Fruit fly (Drosophila melanogaster): ENCODE measurements around the gene Ir75d.

Gene Ir75d

DNA sequence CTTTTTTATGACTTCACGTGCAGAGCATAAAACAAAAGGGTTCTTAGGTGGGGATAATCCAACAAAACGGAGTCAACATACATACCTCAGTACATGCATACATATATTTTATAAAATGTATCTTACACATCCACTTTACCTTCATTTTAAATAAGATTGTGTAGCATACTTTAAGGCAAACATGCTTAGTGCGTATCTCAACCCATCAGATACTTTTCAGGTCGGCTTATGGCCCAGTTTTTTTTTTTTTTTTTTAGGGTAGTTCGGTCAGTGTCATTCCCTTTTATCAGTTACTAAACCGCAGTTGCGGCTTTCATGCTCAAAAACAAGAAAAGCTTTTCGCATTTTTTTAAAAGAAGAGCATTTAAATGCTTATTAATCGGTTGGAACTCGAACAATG is 19.0 kb downstream of the Ir75d start, which contains the start of gene NijB:
NijB (plus strand) TSS at position 398 of the 400 bp plus-strand sequence.
- TF ChIP-seq Eip78C (GFP tag) (no peak), esn (GFP tag; optimal IDR thresholded peaks at IDR 0.05) (no peak), Met (GFP tag; optimal IDR thresholded peaks at IDR 0.05) (no peak), CG3919 (GFP tag; optimal IDR thresholded peaks at IDR 0.05) (no peak), vri (GFP tag; optimal IDR thresholded peaks at IDR 0.05) (peak; percentile 56), fd85E (GFP tag; optimal IDR thresholded peaks at IDR 0.05) (no peak), topi (GFP tag; optimal IDR thresholded peaks at IDR 0.05) (no peak), CG1621 (tag; optimal IDR thresholded peaks at IDR 0.05) (no peak), Gug (GFP tag; IDR thresholded peaks at IDR 0.05) (no peak), CG32006 (GFP tag; optimal IDR thresholded peaks at IDR 0.05) (no peak), Blimp-1 (GFP tag; optimal IDR thresholded peaks at IDR 0.05) (no peak), CG8319 (GFP tag; optimal IDR thresholded peaks at IDR 0.05) (no peak), Eip75B (GFP tag; optimal IDR thresholded peaks at IDR 0.05) (peak; percentile 88), CG11902 (GFP tag; optimal IDR thresholded peaks at IDR 0.05) (no peak), CG10669 (GFP tag; optimal IDR thresholded peaks at IDR 0.05) (no peak), Ets96B (tag; optimal IDR thresholded peaks at IDR 0.05) (no peak), Hr39 (GFP tag; optimal IDR thresholded peaks at IDR 0.05) (no peak), OdsH (GFP tag; optimal IDR thresholded peaks at IDR 0.05) (peak; percentile 7), spab (GFP tag; optimal IDR thresholded peaks at IDR 0.05) (no peak), Sox15 (GFP tag; optimal IDR thresholded peaks at IDR 0.05) (no peak), svp (GFP tag) (peak; percentile 69), ss (GFP tag; optimal IDR thresholded peaks at IDR 0.05) (peak in 1 of 2 experiments; percentile 0), CG6792 (GFP tag; optimal IDR thresholded peaks at IDR 0.05) (no peak), CG15336 (GFP tag; IDR thresholded peaks at IDR 0.05) (no peak), Smox (GFP tag; optimal IDR thresholded peaks at IDR 0.05) (no peak), CG34406 (GFP tag; optimal IDR thresholded peaks at IDR 0.05) (no peak), achi (GFP tag; optimal IDR thresholded peaks at IDR 0.05) (no peak)

DNA sequence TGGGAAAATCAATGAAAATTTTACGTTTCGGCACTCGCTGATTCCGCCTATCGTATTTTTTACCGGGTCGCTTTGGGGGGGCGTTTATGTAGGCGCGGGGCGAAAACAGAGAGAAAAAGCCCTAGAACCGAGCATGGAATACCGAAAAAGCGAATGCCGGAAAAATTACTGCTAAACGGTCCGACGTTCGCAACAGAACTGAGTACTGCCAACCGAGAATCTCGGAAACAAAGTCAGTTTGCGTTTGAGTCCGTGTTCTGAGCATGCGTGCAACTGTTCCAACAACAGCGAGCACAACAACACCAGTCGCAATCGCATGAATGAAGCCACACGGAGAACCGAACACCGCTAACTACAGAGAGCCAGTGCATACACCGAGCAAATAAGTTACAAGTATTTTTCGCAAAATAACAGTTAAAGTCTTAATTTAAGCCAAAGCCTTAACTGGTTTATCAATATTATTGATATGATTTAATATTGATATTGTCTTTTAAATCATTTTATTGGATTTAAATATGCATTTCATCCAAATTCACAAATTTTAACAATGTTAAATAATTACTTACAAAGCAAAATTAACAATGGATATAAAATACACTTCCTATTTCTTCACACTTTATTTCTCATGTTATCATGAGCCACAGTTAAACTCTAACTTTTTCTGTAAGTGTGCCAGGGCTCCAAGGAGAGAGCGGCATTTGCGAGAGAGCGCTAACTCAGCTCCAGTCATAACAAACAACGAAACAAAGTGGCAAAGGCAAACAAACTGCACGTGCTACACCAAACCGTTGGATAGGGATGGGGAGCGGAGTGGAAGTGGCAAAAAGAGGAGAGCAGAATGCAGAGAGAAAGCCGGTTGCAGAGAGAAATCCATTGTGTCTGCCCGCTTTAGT is 20.5 kb downstream of the Ir75d start, which contains the start of gene CG3961:
CG3961 (minus strand) TSS at position 201 of the 893 bp plus-strand sequence.
- TF ChIP-seq CG10631 (GFP tag; optimal IDR thresholded peaks at IDR 0.05) (peak; percentile 99), CG32006 (GFP tag; optimal IDR thresholded peaks at IDR 0.05) (peak; percentile 100), CG3032 (tag; optimal IDR thresholded peaks at IDR 0.05) (peak; percentile 99), Lpt (GFP tag; optimal IDR thresholded peaks at IDR 0.05) (peak; percentile 98), Sox102F (GFP tag; optimal IDR thresholded peaks at IDR 0.05) (peak; percentile 97), CG8632 (GFP tag; optimal IDR thresholded peaks at IDR 0.05) (peak; percentile 99), OdsH (GFP tag; optimal IDR thresholded peaks at IDR 0.05) (peak; percentile 99), CG11902 (GFP tag; optimal IDR thresholded peaks at IDR 0.05) (peak; percentile 93), Gug (GFP tag; IDR thresholded peaks at IDR 0.05) (peak; percentile 94), CG6163 (GFP tag; IDR thresholded peaks at IDR 0.05) (peak; percentile 89), CG15336 (GFP tag; IDR thresholded peaks at IDR 0.05) (peak; percentile 98), salr (GFP tag; optimal IDR thresholded peaks at IDR 0.05) (peak; percentile 85 to 100), CG7368 (GFP tag; optimal IDR thresholded peaks at IDR 0.05) (peak; percentile 97), CG3919 (GFP tag; optimal IDR thresholded peaks at IDR 0.05) (peak; percentile 99), svp (GFP tag) (peak; percentile 98), Hr38 (GFP tag; optimal IDR thresholded peaks at IDR 0.05) (no peak), Hr39 (GFP tag; optimal IDR thresholded peaks at IDR 0.05) (peak; percentile 94), CG8119 (GFP tag; IDR thresholded peaks at IDR 0.05) (peak; percentile 99), fd85E (GFP tag; optimal IDR thresholded peaks at IDR 0.05) (peak; percentile 91), Smox (GFP tag; optimal IDR thresholded peaks at IDR 0.05) (peak; percentile 98), Met (GFP tag; optimal IDR thresholded peaks at IDR 0.05) (peak; percentile 98), CG6276 (GFP tag; optimal IDR thresholded peaks at IDR 0.05) (peak; percentile 98), Eip93F (GFP tag; optimal IDR thresholded peaks at IDR 0.05) (peak; percentile 89), lz (GFP tag; optimal IDR thresholded peaks at IDR 0.05) (peak; percentile 98), dsx (GFP tag; optimal IDR thresholded peaks at IDR 0.05; ENCODE audit: poor library complexity, severe bottlenecking) (peak; percentile 98), dac (GFP tag; optimal IDR thresholded peaks at IDR 0.05) (peak; percentile 94), esn (GFP tag; optimal IDR thresholded peaks at IDR 0.05) (peak; percentile 99), fkh (GFP tag; optimal IDR thresholded peaks at IDR 0.05) (peak; percentile 85), CG9139 (GFP tag; optimal IDR thresholded peaks at IDR 0.05) (peak; percentile 98), Eip78C (GFP tag) (peak; percentile 100), CG16779 (tag; optimal IDR thresholded peaks at IDR 0.05) (peak; percentile 98), CG10669 (GFP tag; optimal IDR thresholded peaks at IDR 0.05) (peak; percentile 98), cyc (GFP tag; optimal IDR thresholded peaks at IDR 0.05) (peak; percentile 96), achi (GFP tag; optimal IDR thresholded peaks at IDR 0.05) (peak; percentile 98)
